Fruit fly (Drosophila melanogaster) whole organism, adult: ENCODE measurements around the gene mael.

Source experiments
- Mnt ChIP-seq: fragments of 200-800 bp; sonication (Bioruptor generic); optimal IDR thresholded peaks from 2 replicates; lab custom pipeline; 2016; ENCODE audit warnings: missing biosample characterization, mild to moderate bottlenecking, missing genetic modification characterization
- bab1 ChIP-seq: fragments of 200-800 bp; sonication (Bioruptor generic); optimal IDR thresholded peaks from 3 replicates; lab custom pipeline; 2019; ENCODE audit warnings: missing biosample characterization, mild to moderate bottlenecking, missing genetic modification characterization, moderate library complexity
- tj ChIP-seq: fragments of 200-800 bp; sonication (Bioruptor generic); optimal IDR thresholded peaks from 3 replicates; lab custom pipeline; 2017; ENCODE audit warnings: missing biosample characterization, mild to moderate bottlenecking, missing genetic modification characterization, moderate library complexity
- toe ChIP-seq: fragments of 200-800 bp; sonication (Bioruptor generic); optimal IDR thresholded peaks from 2 replicates; lab custom pipeline; 2016; ENCODE audit warnings: missing biosample characterization, missing genetic modification characterization

mael gene

DNA sequence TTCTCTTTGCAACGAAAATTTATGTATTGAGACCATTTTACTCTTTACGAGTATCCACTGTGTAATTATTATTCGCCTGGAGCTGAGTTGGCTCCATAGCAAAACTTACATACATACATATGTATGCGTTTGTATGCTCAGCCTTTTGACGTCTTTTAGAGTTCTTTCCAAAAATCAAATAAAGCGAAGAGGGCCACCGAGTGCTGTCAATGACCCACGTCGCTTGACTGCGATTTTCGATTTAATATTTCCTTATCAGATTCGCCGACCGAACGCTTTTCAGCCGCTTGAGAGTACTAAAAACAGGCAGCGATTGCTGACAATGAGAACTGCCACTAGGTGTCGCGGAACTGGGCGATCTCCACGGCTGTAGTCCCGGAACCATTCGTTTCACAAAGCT is 53.5 kb downstream of the mael start:
- TF ChIP-seq toe (GFP tag; lab: Kevin White, UChicago) (no peak), tj (GFP tag; lab: Kevin White, UChicago) (peak; percentile 3), bab1 (GFP tag; lab: Kevin White, UChicago) (no peak), Mnt (GFP tag; lab: Kevin White, UChicago) (no peak)
